Fruit fly (Drosophila melanogaster) whole organism, embryonic: ENCODE data around the gene CG32639.

Experiments
- Atf3 ChIP-seq: fragments of 200-800 bp; sonication (Bioruptor generic); optimal IDR thresholded peaks from 3 replicates; lab custom pipeline; 2016; ENCODE audit warnings: missing biosample characterization, missing genetic modification characterization
- BtbVII ChIP-seq: fragments of 200-800 bp; sonication (Bioruptor generic); optimal IDR thresholded peaks from 3 replicates; lab custom pipeline; 2017; ENCODE audit warnings: missing biosample characterization, mild to moderate bottlenecking, missing genetic modification characterization
- CG10274 ChIP-seq: fragments of 200-800 bp; sonication (Bioruptor generic); optimal IDR thresholded peaks from 3 replicates; lab custom pipeline; 2017; ENCODE audit warnings: missing biosample characterization, mild to moderate bottlenecking, missing genetic modification characterization
- CG10366 ChIP-seq: fragments of 200-800 bp; sonication (Bioruptor generic); IDR thresholded peaks from 2 replicates; pipeline ENCODE4 v1.3.6; 2022; ENCODE audit warnings: missing biosample characterization, missing genetic modification characterization
- CG11504 ChIP-seq: fragments of 200-800 bp; sonication (Bioruptor generic); optimal IDR thresholded peaks from 3 replicates; lab custom pipeline; 2019; ENCODE audit warnings: missing biosample characterization, mild to moderate bottlenecking, missing genetic modification characterization, moderate library complexity
- CG11695 ChIP-seq: fragments of 200-800 bp; sonication (Bioruptor generic); IDR thresholded peaks from 3 replicates; pipeline ENCODE4 v1.3.6; 2022; ENCODE audit warnings: missing biosample characterization, missing genetic modification characterization
- CG12219 ChIP-seq: fragments of 200-800 bp; sonication (Bioruptor generic); optimal IDR thresholded peaks from 3 replicates; lab custom pipeline; 2018; ENCODE audit warnings: missing biosample characterization, mild to moderate bottlenecking, missing genetic modification characterization
- CG13296 ChIP-seq: fragments of 200-800 bp; sonication (Bioruptor generic); optimal IDR thresholded peaks from 3 replicates; lab custom pipeline; 2018; ENCODE audit warnings: missing biosample characterization, mild to moderate bottlenecking, missing genetic modification characterization
- CG13894 ChIP-seq: fragments of 200-800 bp; sonication (Bioruptor generic); optimal IDR thresholded peaks from 3 replicates; lab custom pipeline; 2018; ENCODE audit warnings: missing biosample characterization, mild to moderate bottlenecking, missing genetic modification characterization, moderate library complexity
- CG14441 ChIP-seq: fragments of 200-800 bp; sonication (Bioruptor generic); IDR thresholded peaks from 2 replicates; pipeline ENCODE4 v1.3.6; 2022; ENCODE audit warnings: missing biosample characterization, missing genetic modification characterization
- CG14710 ChIP-seq: fragments of 200-800 bp; sonication (Bioruptor generic); optimal IDR thresholded peaks from 3 replicates; lab custom pipeline; 2019; ENCODE audit warnings: missing biosample characterization, mild to moderate bottlenecking, missing genetic modification characterization, moderate library complexity
- CG14965 ChIP-seq: fragments of 200-800 bp; sonication (Bioruptor generic); optimal IDR thresholded peaks from 2 replicates; lab custom pipeline; 2016; ENCODE audit warnings: missing biosample characterization, missing genetic modification characterization, borderline replicate concordance
- CG15479 ChIP-seq: fragments of 200-800 bp; sonication (Bioruptor generic); optimal IDR thresholded peaks from 3 replicates; lab custom pipeline; 2019; ENCODE audit warnings: missing biosample characterization, mild to moderate bottlenecking, missing genetic modification characterization, moderate library complexity
- CG15696 ChIP-seq: fragments of 200-800 bp; sonication (Bioruptor generic); optimal IDR thresholded peaks from 2 replicates; lab custom pipeline; 2019; ENCODE audit warnings: missing biosample characterization, mild to moderate bottlenecking, missing genetic modification characterization, moderate library complexity
- CG18599 ChIP-seq: fragments of 200-800 bp; sonication (Bioruptor generic); optimal IDR thresholded peaks from 3 replicates; lab custom pipeline; 2017; ENCODE audit warnings: missing biosample characterization, missing genetic modification characterization, mild to moderate bottlenecking, moderate library complexity, missing genetic modification reagents
- CG31224 ChIP-seq: fragments of 200-800 bp; sonication (Bioruptor generic); IDR thresholded peaks from 2 replicates; pipeline ENCODE4 v1.3.6; 2022; ENCODE audit warnings: missing biosample characterization, missing genetic modification characterization
- CG31388 ChIP-seq: fragments of 200-800 bp; sonication (Bioruptor generic); optimal IDR thresholded peaks from 2 replicates; lab custom pipeline; 2016; ENCODE audit warnings: missing biosample characterization, missing genetic modification characterization
- CG3995 ChIP-seq: fragments of 200-800 bp; sonication (Bioruptor generic); optimal IDR thresholded peaks from 3 replicates; lab custom pipeline; 2016; ENCODE audit warnings: missing biosample characterization, missing genetic modification characterization
- CG4328 ChIP-seq: fragments of 200-800 bp; sonication (Bioruptor generic); optimal IDR thresholded peaks from 3 replicates; lab custom pipeline; 2017; ENCODE audit warnings: missing biosample characterization, missing genetic modification reagents, missing genetic modification characterization
- CG4424 ChIP-seq: fragments of 200-800 bp; sonication (Bioruptor generic); optimal IDR thresholded peaks from 3 replicates; lab custom pipeline; 2016; ENCODE audit warnings: missing biosample characterization, missing genetic modification characterization
- CG5953 ChIP-seq: fragments of 200-800 bp; sonication (Bioruptor generic); IDR thresholded peaks from 2 replicates; pipeline ENCODE4 v1.3.6; 2022; ENCODE audit warnings: missing biosample characterization, missing genetic modification characterization
- CG6254 ChIP-seq: fragments of 200-800 bp; sonication (Bioruptor generic); optimal IDR thresholded peaks from 3 replicates; lab custom pipeline; 2017; ENCODE audit warnings: mild to moderate bottlenecking, missing biosample characterization, missing genetic modification reagents, missing genetic modification characterization
- CG6272 ChIP-seq: fragments of 200-800 bp; sonication (Bioruptor generic); IDR thresholded peaks from 2 replicates; pipeline ENCODE4 v1.3.6; 2022; ENCODE audit warnings: missing biosample characterization, missing genetic modification characterization
- CG6791 ChIP-seq: fragments of 200-800 bp; sonication (Bioruptor generic); IDR thresholded peaks from 3 replicates; pipeline ENCODE4 v1.3.6; 2022; ENCODE audit warnings: missing biosample characterization, missing genetic modification characterization; ENCODE audit not compliant: partially characterized antibody
- CG6813 ChIP-seq: fragments of 200-800 bp; sonication (Bioruptor generic); optimal IDR thresholded peaks from 2 replicates; lab custom pipeline; 2017; ENCODE audit warnings: missing biosample characterization, missing genetic modification characterization, mild to moderate bottlenecking, moderate library complexity, missing genetic modification reagents
- CG7928 ChIP-seq: fragments of 200-800 bp; sonication (Bioruptor generic); optimal IDR thresholded peaks from 2 replicates; lab custom pipeline; 2017; ENCODE audit warnings: missing biosample characterization, mild to moderate bottlenecking, missing genetic modification characterization
- CTCF ChIP-seq: fragments of 200-800 bp; sonication (Bioruptor generic); optimal IDR thresholded peaks from 2 replicates; lab custom pipeline; 2017; ENCODE audit warnings: missing biosample characterization, mild to moderate bottlenecking, missing genetic modification characterization, moderate library complexity
- Dad ChIP-seq: fragments of 200-800 bp; sonication (Bioruptor generic); optimal IDR thresholded peaks from 3 replicates; lab custom pipeline; 2016; ENCODE audit warnings: missing biosample characterization, missing genetic modification characterization
- Dip2 ChIP-seq: fragments of 200-800 bp; sonication (Bioruptor generic); IDR thresholded peaks from 2 replicates; pipeline ENCODE4 v1.3.6; 2022; ENCODE audit warnings: missing biosample characterization, missing genetic modification characterization
- Fer2 ChIP-seq: fragments of 200-800 bp; sonication (Bioruptor generic); optimal IDR thresholded peaks from 2 replicates; lab custom pipeline; 2018; ENCODE audit warnings: missing biosample characterization, mild to moderate bottlenecking, missing genetic modification characterization, moderate library complexity
- Gsc ChIP-seq: fragments of 200-800 bp; sonication (Bioruptor generic); IDR thresholded peaks from 2 replicates; pipeline ENCODE4 v1.3.6; 2022; ENCODE audit warnings: missing biosample characterization, missing genetic modification characterization
- HmgD ChIP-seq: fragments of 200-800 bp; sonication (Bioruptor generic); optimal IDR thresholded peaks from 3 replicates; lab custom pipeline; 2016; ENCODE audit warnings: missing biosample characterization, missing genetic modification characterization
- Hr3 ChIP-seq: fragments of 200-800 bp; sonication (Bioruptor generic); optimal IDR thresholded peaks from 3 replicates; lab custom pipeline; 2016; ENCODE audit warnings: missing biosample characterization, missing genetic modification characterization
- Myb ChIP-seq: fragments of 200-800 bp; sonication (Bioruptor generic); optimal IDR thresholded peaks from 2 replicates; lab custom pipeline; 2016; ENCODE audit warnings: missing biosample characterization, missing genetic modification characterization
- Nf-YC ChIP-seq: fragments of 200-800 bp; optimal IDR thresholded peaks from 3 replicates; lab custom pipeline; 2019; ENCODE audit warnings: missing biosample characterization, mild to moderate bottlenecking, missing genetic modification characterization, moderate library complexity
- Sox100B ChIP-seq: fragments of 200-800 bp; sonication (Bioruptor generic); optimal IDR thresholded peaks from 3 replicates; lab custom pipeline; 2018; ENCODE audit warnings: missing biosample characterization, mild to moderate bottlenecking, missing genetic modification characterization
- Sry-δ ChIP-seq: fragments of 200-800 bp; sonication (Bioruptor generic); optimal IDR thresholded peaks from 2 replicates; lab custom pipeline; 2016; ENCODE audit warnings: missing biosample characterization, missing genetic modification characterization
- bbx ChIP-seq: fragments of 200-800 bp; sonication (Bioruptor generic); IDR thresholded peaks from 2 replicates; pipeline ENCODE4 v1.3.6; 2022; ENCODE audit warnings: missing biosample characterization, missing genetic modification characterization; ENCODE audit not compliant: partially characterized antibody
- crc ChIP-seq: fragments of 200-800 bp; sonication (Bioruptor generic); optimal IDR thresholded peaks from 2 replicates; lab custom pipeline; 2016; ENCODE audit warnings: missing biosample characterization, missing genetic modification characterization
- eve ChIP-seq, 2 experiments: fragments of >200 bp; optimal IDR thresholded peaks; 2 replicates each; lab custom pipeline; 2017; ENCODE audit warnings: missing biosample characterization in 2 of 2, missing genetic modification characterization in 2 of 2
- her ChIP-seq: fragments of 200-800 bp; sonication (Bioruptor generic); optimal IDR thresholded peaks from 2 replicates; lab custom pipeline; 2016; ENCODE audit warnings: missing biosample characterization, missing genetic modification characterization
- jumu ChIP-seq: fragments of 200-800 bp; sonication (Bioruptor generic); optimal IDR thresholded peaks from 3 replicates; lab custom pipeline; 2016; ENCODE audit warnings: missing biosample characterization, missing genetic modification characterization
- ken ChIP-seq: fragments of 200-800 bp; sonication (Bioruptor generic); IDR thresholded peaks from 3 replicates; pipeline ENCODE4 v1.3.6; 2022; ENCODE audit warnings: missing biosample characterization, missing genetic modification characterization
- p53 ChIP-seq: fragments of 200-800 bp; sonication (Bioruptor generic); optimal IDR thresholded peaks from 2 replicates; lab custom pipeline; 2016; ENCODE audit warnings: missing biosample characterization, missing genetic modification characterization
- pnt ChIP-seq: fragments of 200-800 bp; sonication (Bioruptor generic); optimal IDR thresholded peaks from 3 replicates; lab custom pipeline; 2016; ENCODE audit warnings: missing biosample characterization, missing genetic modification characterization
- prd ChIP-seq, 3 experiments: fragments of >200 bp in 2 of 3; fragments of 200-800 bp in 1 of 3; sonication (Bioruptor generic) in 1 of 3; optimal IDR thresholded peaks in 2 of 3; IDR thresholded peaks in 1 of 3; 2 replicates in 2 of 3; 3 replicates in 1 of 3; pipeline versions ENCODE4 v1.3.6 to Lab custom; 2017 to 2022; ENCODE audit warnings: missing biosample characterization in 1 of 3, missing genetic modification characterization in 1 of 3
- stc ChIP-seq: fragments of 200-800 bp; sonication (Bioruptor generic); IDR thresholded peaks from 2 replicates; pipeline ENCODE4 v1.3.6; 2022; ENCODE audit warnings: missing biosample characterization, missing genetic modification characterization
- tap ChIP-seq: fragments of 200-800 bp; optimal IDR thresholded peaks from 3 replicates; lab custom pipeline; 2019; ENCODE audit warnings: missing biosample characterization, mild to moderate bottlenecking, missing genetic modification characterization, moderate library complexity
- trem ChIP-seq: fragments of 200-800 bp; optimal IDR thresholded peaks from 3 replicates; lab custom pipeline; 2019; ENCODE audit warnings: missing biosample characterization, mild to moderate bottlenecking, missing genetic modification characterization, moderate library complexity
- twi ChIP-seq: fragments of 200-800 bp; optimal IDR thresholded peaks from 2 replicates; lab custom pipeline; 2019; ENCODE audit warnings: missing biosample characterization, mild to moderate bottlenecking, missing genetic modification characterization, moderate library complexity
- unpg ChIP-seq: fragments of 200-800 bp; sonication (Bioruptor generic); optimal IDR thresholded peaks from 3 replicates; lab custom pipeline; 2018; ENCODE audit warnings: missing biosample characterization, mild to moderate bottlenecking, missing genetic modification characterization, moderate library complexity
- vnd ChIP-seq: fragments of 200-800 bp; sonication (Bioruptor generic); IDR thresholded peaks from 3 replicates; pipeline ENCODE4 v1.3.6; 2022; ENCODE audit warnings: missing biosample characterization, missing genetic modification characterization; ENCODE audit not compliant: partially characterized antibody

CG32639 gene

dm6 chrX:13208075-13208474, 28.3 kb downstream of the CG32639 start (continued):
- TF ChIP-seq CG18599 (GFP tag; lab: Kevin White, UChicago) (peak; percentile 74), CG15479 (GFP tag; lab: Kevin White, UChicago) (no peak), vnd (no peak), CG3995 (GFP tag; lab: Kevin White, UChicago) (no peak), CG11504 (peak; percentile 66), HmgD (no peak), CG31388 (GFP tag; lab: Kevin White, UChicago) (no peak), CG10366 (GFP tag; lab: Robert Waterston, UW) (no peak), CG15696 (tag; lab: Kevin White, UChicago) (no peak), CG13894 (tag; lab: Kevin White, UChicago) (no peak), Dip2 (no peak), ken (GFP tag; lab: Robert Waterston, UW) (no peak), bbx (GFP tag; lab: Robert Waterston, UW) (no peak), tap (tag; lab: Kevin White, UChicago) (peak; percentile 9), Hr3 (GFP tag; lab: Kevin White, UChicago) (peak; percentile 25), CG6254 (GFP tag; lab: Kevin White, UChicago) (no peak), Sry-δ (no peak), her (GFP tag; lab: Kevin White, UChicago) (no peak), BtbVII (GFP tag; lab: Kevin White, UChicago) (peak; percentile 36), CG5953 (GFP tag; lab: Robert Waterston, UW) (no peak), CG6791 (GFP tag; lab: Robert Waterston, UW) (no peak), CG10274 (GFP tag; lab: Kevin White, UChicago) (no peak), Myb (GFP tag; lab: Kevin White, UChicago) (no peak), CG11695 (GFP tag; lab: Robert Waterston, UW) (0 out of 3 replicates have a peak, but pooled peaks have one; percentile 27), CG31224 (GFP tag; lab: Robert Waterston, UW) (no peak), Atf3 (GFP tag; lab: Kevin White, UChicago) (no peak), unpg (GFP tag; lab: Kevin White, UChicago) (peak; percentile 1), Sox100B (GFP tag; lab: Kevin White, UChicago) (peak; percentile 60), CG14441 (GFP tag; lab: Robert Waterston, UW) (no peak), CG12219 (GFP tag; lab: Kevin White, UChicago) (no peak), CG7928 (GFP tag; lab: Kevin White, UChicago) (no peak), CG6813 (GFP tag; lab: Kevin White, UChicago) (peak; percentile 37), pnt (GFP tag; lab: Kevin White, UChicago) (no peak), eve (GFP tag; optimal IDR thresholded peaks at IDR 0.05; lab: Kevin White, UChicago) (no peak), jumu (GFP tag; lab: Kevin White, UChicago) (no peak), Gsc (GFP tag; lab: Robert Waterston, UW) (no peak), stc (no peak), Nf-YC (tag; lab: Kevin White, UChicago) (no peak), CTCF (no peak), twi (tag; lab: Kevin White, UChicago) (no peak), CG14965 (GFP tag; lab: Kevin White, UChicago) (no peak), p53 (GFP tag; lab: Kevin White, UChicago) (no peak), CG6272 (no peak), Fer2 (no peak), trem (tag; lab: Kevin White, UChicago) (peak; percentile 15), crc (GFP tag; lab: Kevin White, UChicago) (no peak), CG13296 (GFP tag; lab: Kevin White, UChicago) (peak; percentile 50), CG4328 (GFP tag; lab: Kevin White, UChicago) (no peak), Dad (GFP tag; lab: Kevin White, UChicago) (no peak), CG4424 (GFP tag; lab: Kevin White, UChicago) (peak; percentile 6), CG14710 (tag; lab: Kevin White, UChicago) (peak; percentile 18), prd (optimal IDR thresholded peaks at IDR 0.05; lab: Kevin White, UChicago) (no peak), prd (GFP tag; IDR thresholded peaks at IDR 0.05; lab: Robert Waterston, UW) (no peak; the same call in 2 of the 3 replicates)
